Fruit fly (Drosophila melanogaster): ENCODE measurements around the gene Cip4.

Cip4 gene

DNA sequence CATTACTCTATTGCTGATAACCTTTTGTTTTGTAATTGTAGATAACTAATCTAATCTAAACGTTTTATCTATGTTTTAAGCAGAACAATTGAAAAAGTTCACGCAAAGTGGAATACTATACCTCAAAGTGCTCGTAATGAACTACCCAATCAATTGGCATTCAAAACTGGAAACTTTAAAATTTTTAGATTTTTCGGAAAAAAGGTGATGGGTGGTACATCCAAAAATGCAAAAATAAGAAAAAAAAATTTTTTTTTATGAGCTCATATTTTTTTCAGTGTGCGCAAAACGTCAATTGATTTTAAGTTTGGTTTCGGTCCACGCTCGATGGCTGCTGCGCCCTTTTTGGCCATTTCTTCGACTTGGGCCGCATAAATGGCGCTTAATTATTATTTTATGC lies 53.3 kb downstream of the Cip4 start:
- TF ChIP-seq jim (GFP tag; optimal IDR thresholded peaks at IDR 0.05) (no peak), rgr (GFP tag; optimal IDR thresholded peaks at IDR 0.05) (no peak), HLH106 (tag; optimal IDR thresholded peaks at IDR 0.05) (no peak), Abd-B (GFP tag; optimal IDR thresholded peaks at IDR 0.05) (no peak)

DNA sequence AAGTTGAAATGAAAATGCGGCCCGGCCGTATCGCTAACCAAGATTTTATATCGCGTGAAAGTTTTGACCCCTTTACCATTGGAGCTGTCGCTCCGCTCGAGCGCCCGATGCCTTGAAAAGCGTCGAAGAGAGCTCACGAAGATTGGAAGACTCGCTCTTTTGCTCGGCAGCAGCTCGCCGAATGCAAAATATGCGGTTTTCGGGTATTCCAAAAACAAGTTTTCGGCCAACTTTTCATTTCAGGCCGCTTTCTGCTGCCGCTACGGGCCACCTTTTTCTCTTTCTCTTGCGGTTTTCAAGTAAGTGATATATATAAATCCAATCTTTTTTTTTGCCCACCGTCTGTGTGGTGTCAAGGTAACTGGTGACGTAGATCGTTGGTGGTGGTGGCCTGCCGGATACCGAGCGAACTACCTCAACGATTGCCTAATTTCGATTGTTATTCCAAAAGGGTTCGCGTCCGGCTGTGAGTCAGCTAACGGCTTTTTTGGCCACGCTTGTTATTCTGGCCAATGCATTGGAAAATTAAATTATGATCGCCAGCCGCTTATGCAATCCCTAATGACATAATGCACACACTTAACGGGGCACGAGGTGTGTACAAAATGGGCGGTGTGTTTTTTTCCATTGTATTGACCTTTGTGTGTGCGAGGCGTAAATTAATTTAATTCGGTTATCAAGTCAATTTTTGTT lies 56.1 kb downstream of the Cip4 start, which contains the start of gene dyl:
Gene dyl (minus strand): TSS at position 28 of the 693 bp plus-strand sequence.
- TF ChIP-seq N (GFP tag; optimal IDR thresholded peaks at IDR 0.05): no peak
- TF ChIP-seq GATAd (GFP tag; optimal IDR thresholded peaks at IDR 0.05): no peak
- no peak for TF ChIP-seq Hr78 (GFP tag; optimal IDR thresholded peaks at IDR 0.05)
- TF ChIP-seq Mio (GFP tag; optimal IDR thresholded peaks at IDR 0.05): no peak
- no peak for TF ChIP-seq Jra (GFP tag; optimal IDR thresholded peaks at IDR 0.05)
- TF ChIP-seq Hnf4 (GFP tag; optimal IDR thresholded peaks at IDR 0.05): no peak
- no peak for TF ChIP-seq rgr (GFP tag; optimal IDR thresholded peaks at IDR 0.05)
- no peak for TF ChIP-seq tai (GFP tag; optimal IDR thresholded peaks at IDR 0.05)
- TF ChIP-seq OdsH (GFP tag; optimal IDR thresholded peaks at IDR 0.05): no peak
- TF ChIP-seq CG32264 (GFP tag; optimal IDR thresholded peaks at IDR 0.05): no peak

- TF ChIP-seq Myc (optimal IDR thresholded peaks at IDR 0.05) (no peak), CG9705 (GFP tag; optimal IDR thresholded peaks at IDR 0.05) (no peak), Sp1 (GFP tag; optimal IDR thresholded peaks at IDR 0.05) (peak; percentile 65), Dfd (GFP tag; optimal IDR thresholded peaks at IDR 0.05) (no peak), Dif (GFP tag; optimal IDR thresholded peaks at IDR 0.05; ENCODE audit: partially characterized antibody) (no peak), sage (GFP tag; optimal IDR thresholded peaks at IDR 0.05) (no peak), Rel (GFP tag; optimal IDR thresholded peaks at IDR 0.05) (no peak), Rel (tag; optimal IDR thresholded peaks at IDR 0.05) (no peak), HLH106 (tag; optimal IDR thresholded peaks at IDR 0.05) (peak; percentile 68), Vsx2 (GFP tag; optimal IDR thresholded peaks at IDR 0.05; ENCODE audit: partially characterized antibody) (no peak), N (GFP tag; optimal IDR thresholded peaks at IDR 0.05) (no peak), CG32264 (GFP tag; optimal IDR thresholded peaks at IDR 0.05) (no peak), rgr (GFP tag; optimal IDR thresholded peaks at IDR 0.05) (peak; percentile 63), dl (GFP tag; optimal IDR thresholded peaks at IDR 0.05; ENCODE audit: insufficient read depth in 1 of 2, partially characterized antibody in 2 of 2) (no peak), jim (GFP tag; optimal IDR thresholded peaks at IDR 0.05) (no peak), Jra (GFP tag; optimal IDR thresholded peaks at IDR 0.05) (no peak), br (GFP tag; optimal IDR thresholded peaks at IDR 0.05) (peak; percentile 59), OdsH (GFP tag; optimal IDR thresholded peaks at IDR 0.05) (peak; percentile 60), usp (GFP tag; optimal IDR thresholded peaks at IDR 0.05) (no peak), h (GFP tag; optimal IDR thresholded peaks at IDR 0.05) (peak; percentile 77), CrebA (GFP tag; optimal IDR thresholded peaks at IDR 0.05; ENCODE audit: borderline replicate concordance) (no peak), pan (optimal IDR thresholded peaks at IDR 0.05) (no peak), GATAd (GFP tag; optimal IDR thresholded peaks at IDR 0.05) (no peak), dmrt93B (GFP tag; optimal IDR thresholded peaks at IDR 0.05) (peak; percentile 34), fru (GFP tag; optimal IDR thresholded peaks at IDR 0.05) (peak; percentile 75), brk (GFP tag; optimal IDR thresholded peaks at IDR 0.05) (no peak), Abd-B (GFP tag; optimal IDR thresholded peaks at IDR 0.05) (no peak), foxo (GFP tag; optimal IDR thresholded peaks at IDR 0.05) (peak in 1 of 2 experiments; percentile 61), Mio (GFP tag; optimal IDR thresholded peaks at IDR 0.05) (no peak), psq (GFP tag; optimal IDR thresholded peaks at IDR 0.05) (peak; percentile 46), tai (GFP tag; optimal IDR thresholded peaks at IDR 0.05) (no peak), woc (GFP tag; optimal IDR thresholded peaks at IDR 0.05) (peak; percentile 31), Hr83 (GFP tag; optimal IDR thresholded peaks at IDR 0.05; ENCODE audit: poor library complexity, severe bottlenecking) (no peak), Hnf4 (GFP tag; optimal IDR thresholded peaks at IDR 0.05) (no peak), sv (GFP tag; optimal IDR thresholded peaks at IDR 0.05) (no peak), ey (GFP tag; optimal IDR thresholded peaks at IDR 0.05) (peak; percentile 68), lola (GFP tag; optimal IDR thresholded peaks at IDR 0.05) (no peak), Hr78 (GFP tag; optimal IDR thresholded peaks at IDR 0.05) (no peak), dsf (GFP tag; optimal IDR thresholded peaks at IDR 0.05; ENCODE audit: borderline replicate concordance) (no peak)
Observed at dm6 chr3L:4304244-4304959, 59.5 kb downstream of the Cip4 start.

Measured in whole organism, wandering third instar larva.